Worm (Caenorhabditis elegans) whole organism, midembryonic: ENCODE data around the gene fbxa-7.

Experiments used
- T22C8.4 ChIP-seq: fragments of 200-800 bp; sonication (Bioruptor generic); IDR thresholded peaks from 2 replicates; pipeline ENCODE4 v1.3.6; 2022; ENCODE audit warnings: missing genetic modification characterization, missing compliant biosample characterization
- cog-1 ChIP-seq: sonication (generic microtip); optimal IDR thresholded peaks from 2 replicates; lab custom pipeline; 2016; ENCODE audit warnings: missing genetic modification characterization, missing compliant biosample characterization
- flt-1 ChIP-seq: fragments of 200-800 bp; sonication (Bioruptor generic); IDR thresholded peaks from 2 replicates; pipeline ENCODE4 v1.3.6; 2022; ENCODE audit warnings: missing genetic modification characterization, missing compliant biosample characterization
- klf-2 ChIP-seq: fragments of 200-800 bp; sonication (Bioruptor generic); conservative IDR thresholded peaks from 2 replicates; pipeline ENCODE4 v1.3.6; 2022; ENCODE audit warnings: missing genetic modification reagents, missing genetic modification characterization, missing compliant biosample characterization
- med-1 ChIP-seq: sonication (generic microtip); optimal IDR thresholded peaks from 2 replicates; lab custom pipeline; 2017; ENCODE audit warnings: missing genetic modification characterization, mild to moderate bottlenecking, missing compliant biosample characterization, antibody characterized with exemption, missing genetic modification reagents; ENCODE audit not compliant: insufficient read depth
- ref-1 ChIP-seq: fragments of 200-800 bp; sonication (Bioruptor generic); conservative IDR thresholded peaks from 2 replicates; pipeline ENCODE4 v1.3.6; 2022; ENCODE audit warnings: missing genetic modification reagents, missing genetic modification characterization, missing compliant biosample characterization
- tab-1 ChIP-seq: fragments of 200-800 bp; sonication (Bioruptor generic); IDR thresholded peaks from 2 replicates; pipeline ENCODE4 v1.3.6; 2022; ENCODE audit warnings: missing genetic modification characterization, missing compliant biosample characterization
- ztf-23 ChIP-seq: fragments of 200-800 bp; sonication (Bioruptor generic); IDR thresholded peaks from 2 replicates; pipeline ENCODE4 v1.3.6; 2022; ENCODE audit warnings: missing genetic modification reagents, missing genetic modification characterization, missing compliant biosample characterization
- ztf-29 ChIP-seq: fragments of 200-800 bp; sonication (Bioruptor generic); IDR thresholded peaks from 2 replicates; pipeline ENCODE4 v1.3.6; 2022; ENCODE audit warnings: missing genetic modification reagents, missing genetic modification characterization, missing compliant biosample characterization

DNA sequence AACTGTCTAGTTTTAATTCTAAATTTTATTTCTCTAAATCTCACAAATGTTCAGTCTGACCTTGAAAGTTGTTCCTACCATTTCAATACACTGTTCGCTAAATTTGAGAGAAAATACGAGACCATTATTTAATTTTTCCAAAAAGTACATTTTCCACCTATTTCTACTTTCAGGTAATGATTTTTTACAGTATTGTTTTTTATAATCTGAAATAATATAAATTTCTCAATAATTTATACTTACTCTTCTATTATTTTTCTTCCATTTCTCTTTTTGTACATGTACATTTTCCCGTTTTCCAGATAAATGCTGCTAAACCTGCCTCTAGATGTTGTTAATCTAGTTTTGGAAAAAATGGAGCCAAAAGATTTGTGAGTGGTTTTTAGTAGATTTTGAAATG is 23.8 kb downstream of the fbxa-7 start, which contains the start of gene fbxa-62:
- TF ChIP-seq med-1 (GFP tag; lab: Kevin White, UChicago) (no peak), T22C8.4 (GFP tag; lab: Robert Waterston, UW) (no peak), klf-2 (GFP tag; lab: Robert Waterston, UW) (no peak), tab-1 (GFP tag; lab: Robert Waterston, UW) (no peak), ztf-23 (GFP tag; lab: Robert Waterston, UW) (no peak), cog-1 (no peak), flt-1 (GFP tag; lab: Robert Waterston, UW) (no peak), ztf-29 (GFP tag; lab: Robert Waterston, UW) (no peak), ref-1 (GFP tag; lab: Robert Waterston, UW) (no peak)
